Worm (Caenorhabditis elegans): ENCODE data around the gene Y54F10AL.1.
"Not testable (repeated sequence)": the region's sequence is repeated elsewhere in the genome, so short reads cannot be mapped to it uniquely, and the experiment has no call there.

Y54F10AL.1 gene

ce11 chrIII:2487046-2487760, at the start of gene Y54F10AL.1:
Gene Y54F10AL.1 (plus strand): TSS chrIII:2487710.
- TF ChIP-seq dao-5 (tag; optimal IDR thresholded peaks at IDR 0.05) (no peak), W03F9.2 (tag; optimal IDR thresholded peaks at IDR 0.05) (no peak), him-1 (tag; optimal IDR thresholded peaks at IDR 0.05) (no peak)

- no peak for TF ChIP-seq him-1 (tag; optimal IDR thresholded peaks at IDR 0.05)
- TF ChIP-seq dao-5 (tag; optimal IDR thresholded peaks at IDR 0.05), result no peak
- TF ChIP-seq W03F9.2 (tag; optimal IDR thresholded peaks at IDR 0.05), result no peak
Observed at ce11 chrIII:2438543-2438942, 49.0 kb upstream of the Y54F10AL.1 start, which contains the start of gene E02H9.13. Gene E02H9.13 (minus strand): TSS chrIII:2438741.

- TF ChIP-seq dao-5 (tag; optimal IDR thresholded peaks at IDR 0.05) (no peak), W03F9.2 (tag; optimal IDR thresholded peaks at IDR 0.05) (no peak), him-1 (tag; optimal IDR thresholded peaks at IDR 0.05) (no peak)
Observed at ce11 chrIII:2445574-2446259, 41.8 kb upstream of the Y54F10AL.1 start, which contains the start of the genes E02H9.7 and klo-2. Gene E02H9.7 (minus strand): TSS chrIII:2445674. Gene klo-2 (plus strand): TSS chrIII:2446209.

ce11 chrIII:2454757-2455306, 32.7 kb upstream of the Y54F10AL.1 start, which contains the start of gene nhr-121:
Gene nhr-121 (minus strand): TSS chrIII:2454807.
- TF ChIP-seq W03F9.2 (tag; optimal IDR thresholded peaks at IDR 0.05) (no peak), him-1 (tag; optimal IDR thresholded peaks at IDR 0.05) (no peak), dao-5 (tag; optimal IDR thresholded peaks at IDR 0.05) (no peak)

- TF ChIP-seq W03F9.2, him-1, dao-5 (tag; optimal IDR thresholded peaks at IDR 0.05): not testable (repeated sequence)
Observed at ce11 chrIII:2458742-2459141, 28.8 kb upstream of the Y54F10AL.1 start, which contains the start of gene E02H9.3. Gene E02H9.3 (plus strand): TSS chrIII:2459042.

DNA sequence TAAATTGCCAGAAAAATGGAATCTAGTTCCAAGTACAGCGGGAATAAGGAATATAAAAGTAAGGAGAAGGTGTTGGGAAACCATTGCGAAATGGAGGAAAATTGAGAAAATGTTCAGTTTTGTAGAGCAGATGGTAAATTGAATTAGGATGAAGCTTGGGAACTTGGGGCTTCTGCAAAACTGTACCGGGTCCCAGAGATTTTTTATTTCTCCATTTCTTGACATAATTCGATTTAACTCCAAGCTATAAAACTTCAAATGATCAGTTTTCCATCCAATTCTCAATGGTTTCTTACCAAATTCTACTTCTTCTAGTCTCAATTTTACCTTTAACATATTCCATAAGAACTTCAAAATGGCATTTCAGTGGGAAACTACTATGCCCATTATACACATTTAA, 19.3 kb upstream of the Y54F10AL.1 start, which contains the start of the genes E02H9.9 and E02H9.1:
TSS of gene E02H9.9 (minus strand) at position 101 of the 400 bp plus-strand sequence.
TSS of gene E02H9.1 (plus strand) at position 285 of the 400 bp plus-strand sequence.
- TF ChIP-seq W03F9.2 (tag; optimal IDR thresholded peaks at IDR 0.05) (no peak), dao-5 (tag; optimal IDR thresholded peaks at IDR 0.05) (no peak), him-1 (tag; optimal IDR thresholded peaks at IDR 0.05) (no peak)

DNA sequence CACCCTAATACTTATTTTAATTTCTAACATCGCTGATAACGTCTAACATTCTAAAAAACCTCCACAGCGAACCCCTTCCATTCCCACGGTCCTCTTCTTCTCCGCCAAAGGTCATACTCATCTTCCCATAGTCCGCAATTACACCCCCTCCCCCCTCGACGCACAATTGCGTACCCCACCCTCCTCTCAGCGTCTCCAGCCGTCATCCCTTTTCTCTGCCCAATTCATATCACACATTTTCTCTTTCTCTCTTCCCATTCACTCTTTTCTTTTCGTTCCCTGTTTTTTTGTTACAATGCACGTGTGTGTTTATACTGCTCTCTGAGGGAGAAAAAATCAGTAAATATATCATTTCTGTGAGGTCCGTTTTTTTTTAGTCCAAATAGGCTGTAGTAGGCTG, 15.7 kb upstream of the Y54F10AL.1 start:
- TF ChIP-seq W03F9.2 (tag; optimal IDR thresholded peaks at IDR 0.05), result peak; percentile 35
- no peak for TF ChIP-seq dao-5 (tag; optimal IDR thresholded peaks at IDR 0.05)

- TF ChIP-seq W03F9.2 (tag; optimal IDR thresholded peaks at IDR 0.05) (no peak), him-1 (tag; optimal IDR thresholded peaks at IDR 0.05) (no peak), dao-5 (tag; optimal IDR thresholded peaks at IDR 0.05) (no peak)
Observed at ce11 chrIII:2473554-2473953, 14.0 kb upstream of the Y54F10AL.1 start, which contains the start of gene smg-6. Gene smg-6 (plus strand): TSS chrIII:2473854.

DNA sequence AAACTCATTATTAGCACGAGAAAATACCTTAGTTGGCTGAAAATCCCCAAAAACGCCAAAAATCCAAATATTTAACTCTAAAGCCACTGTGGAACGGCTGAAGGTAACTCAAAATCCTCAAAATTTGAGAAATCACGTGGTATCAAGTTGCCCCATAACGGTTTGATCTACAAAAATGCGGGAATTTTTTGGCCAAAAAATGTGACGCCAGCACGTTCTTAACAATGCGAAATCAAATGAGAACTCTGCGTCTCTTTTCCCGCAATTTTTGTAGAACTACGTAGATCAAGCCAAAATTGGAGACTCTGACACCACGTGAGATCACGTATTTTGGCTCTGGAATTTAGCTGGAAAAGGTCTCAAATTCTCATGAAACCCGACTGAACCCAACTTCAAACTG, 12.7 kb upstream of the Y54F10AL.1 start:
- no peak for TF ChIP-seq him-1 (tag; optimal IDR thresholded peaks at IDR 0.05)
- no peak for TF ChIP-seq W03F9.2 (tag; optimal IDR thresholded peaks at IDR 0.05)
- TF ChIP-seq dao-5 (tag; optimal IDR thresholded peaks at IDR 0.05), result no peak

ce11 chrIII:2477303-2477702, 10.2 kb upstream of the Y54F10AL.1 start:
- TF ChIP-seq him-1 (tag; optimal IDR thresholded peaks at IDR 0.05) (no peak), dao-5 (tag; optimal IDR thresholded peaks at IDR 0.05) (no peak), W03F9.2 (tag; optimal IDR thresholded peaks at IDR 0.05) (no peak)

DNA sequence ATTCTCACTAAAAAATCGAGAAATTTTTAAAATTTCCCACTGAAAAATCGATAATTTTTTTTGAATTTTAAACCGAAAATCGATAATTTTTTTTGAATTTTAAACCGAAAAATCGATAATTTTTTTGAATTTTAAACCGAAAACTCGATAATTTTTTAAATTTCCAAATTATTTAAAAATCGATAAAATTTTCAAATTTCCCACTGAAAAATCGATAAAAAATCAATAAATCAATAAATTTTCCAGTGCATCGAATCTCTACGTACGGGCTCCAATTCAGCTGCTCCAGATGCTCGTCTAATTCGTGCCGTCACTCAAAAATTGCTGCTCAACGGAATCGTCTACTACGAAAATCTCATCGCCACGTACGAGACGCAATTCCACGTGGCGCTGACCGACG, 8.9 kb upstream of the Y54F10AL.1 start:
- TF ChIP-seq W03F9.2 (tag; optimal IDR thresholded peaks at IDR 0.05) (no peak), him-1 (tag; optimal IDR thresholded peaks at IDR 0.05) (no peak), dao-5 (tag; optimal IDR thresholded peaks at IDR 0.05) (no peak)

- TF ChIP-seq dao-5 (tag; optimal IDR thresholded peaks at IDR 0.05) (no peak), W03F9.2 (tag; optimal IDR thresholded peaks at IDR 0.05) (no peak), him-1 (tag; optimal IDR thresholded peaks at IDR 0.05) (no peak)
Observed at ce11 chrIII:2482171-2482570, 5.3 kb upstream of the Y54F10AL.1 start.

DNA sequence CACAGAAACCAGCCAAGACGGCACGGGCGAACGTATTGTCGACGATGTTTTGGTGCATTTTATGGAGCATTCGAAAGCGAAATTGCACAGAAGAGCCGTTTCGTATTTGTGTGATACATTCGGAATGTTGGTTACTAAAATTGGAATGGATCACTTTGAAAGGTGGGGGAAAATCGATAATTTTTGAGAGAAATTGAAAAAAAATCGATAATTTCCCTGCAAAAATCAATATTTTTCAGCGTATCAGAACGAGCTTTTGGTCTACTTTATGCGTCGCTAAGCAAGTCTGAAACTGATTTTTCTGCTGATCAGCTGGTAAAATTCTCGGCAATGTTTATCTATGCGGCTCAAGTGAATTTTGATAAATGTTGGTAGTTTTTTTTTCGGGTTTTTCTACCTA, 4.8 kb upstream of the Y54F10AL.1 start:
- TF ChIP-seq W03F9.2 (tag; optimal IDR thresholded peaks at IDR 0.05) (no peak), dao-5 (tag; optimal IDR thresholded peaks at IDR 0.05) (no peak), him-1 (tag; optimal IDR thresholded peaks at IDR 0.05) (no peak)

- TF ChIP-seq him-1 (tag; optimal IDR thresholded peaks at IDR 0.05) (no peak), dao-5 (tag; optimal IDR thresholded peaks at IDR 0.05) (no peak), W03F9.2 (tag; optimal IDR thresholded peaks at IDR 0.05) (no peak)
Observed at ce11 chrIII:2506463-2506862, 19.0 kb downstream of the Y54F10AL.1 start.

All from whole organism, L4/young adult.